Fruit fly (Drosophila melanogaster) Kc167 (cell line): ENCODE results near the gene mbm.

Experiments
- Myc ChIP-seq: fragments of >200 bp; optimal IDR thresholded peaks from 2 replicates; lab custom pipeline; 2017; ENCODE audit warnings: missing external identifiers
- Sin3A ChIP-seq: fragments of >200 bp; optimal IDR thresholded peaks from 2 replicates; lab custom pipeline; 2018; ENCODE audit warnings: missing external identifiers
- h ChIP-seq: fragments of >200 bp; optimal IDR thresholded peaks from 3 replicates; lab custom pipeline; 2018; ENCODE audit warnings: missing external identifiers
- insv ChIP-seq: fragments of >200 bp; optimal IDR thresholded peaks from 3 replicates; lab custom pipeline; 2018; ENCODE audit warnings: missing external identifiers
- psq ChIP-seq: fragments of >200 bp; optimal IDR thresholded peaks from 2 replicates; lab custom pipeline; 2017; ENCODE audit warnings: missing external identifiers
- ttk ChIP-seq: sonication (Bioruptor generic); optimal IDR thresholded peaks from 2 replicates; lab custom pipeline; 2017; ENCODE audit warnings: missing external identifiers

Gene mbm

DNA sequence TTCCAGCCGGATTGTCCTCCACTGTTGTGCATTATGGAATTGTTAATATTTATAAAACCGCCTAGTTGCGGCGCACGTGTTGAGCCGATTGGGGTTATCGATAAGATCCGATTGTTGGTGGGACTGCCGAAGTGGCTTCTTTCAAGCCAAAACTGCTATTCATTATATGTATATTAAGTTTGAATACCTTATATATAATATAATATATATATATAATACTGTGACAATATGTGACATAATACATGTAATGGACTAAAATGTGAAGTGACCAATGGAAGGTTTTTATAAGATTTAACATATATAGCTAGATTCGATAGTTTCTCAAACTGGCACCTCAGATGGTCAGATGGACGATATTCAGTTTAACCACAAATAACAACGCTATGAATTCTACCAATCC, at the start of gene mbm, which contains the start of gene CG11555:
Gene mbm (minus strand): TSS at position 113 of the 400 bp plus-strand sequence.
Gene CG11555 (plus strand): TSS at position 234 of the 400 bp plus-strand sequence.
- TF ChIP-seq ttk (lab: Kevin White, UChicago) (no peak), h (lab: Kevin White, UChicago) (no peak), Myc (lab: Kevin White, UChicago) (no peak), insv (no peak), Sin3A (no peak), psq (lab: Kevin White, UChicago) (no peak)

DNA sequence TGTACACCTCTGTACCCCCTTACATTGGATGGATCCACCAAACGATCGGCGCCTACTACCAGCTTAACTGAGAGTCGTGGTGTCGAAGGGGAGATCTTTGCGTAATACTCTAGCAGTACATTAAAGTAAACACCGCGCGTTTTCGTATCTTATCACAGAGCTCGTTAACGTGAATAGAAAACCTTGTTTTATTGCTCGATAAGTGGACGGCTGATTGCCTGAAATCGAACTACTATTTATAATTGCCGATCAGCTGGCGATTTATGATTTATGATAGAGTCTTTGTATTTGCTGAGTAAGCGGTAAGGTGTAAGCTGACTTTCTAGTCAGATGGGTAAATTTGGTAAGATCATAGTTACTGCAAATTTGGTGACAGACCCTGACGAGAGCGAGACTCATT, 49.4 kb upstream of the mbm start:
- TF ChIP-seq psq (lab: Kevin White, UChicago) (no peak), insv (no peak), ttk (lab: Kevin White, UChicago) (no peak), Sin3A (no peak), Myc (lab: Kevin White, UChicago) (no peak), h (lab: Kevin White, UChicago) (no peak)

DNA sequence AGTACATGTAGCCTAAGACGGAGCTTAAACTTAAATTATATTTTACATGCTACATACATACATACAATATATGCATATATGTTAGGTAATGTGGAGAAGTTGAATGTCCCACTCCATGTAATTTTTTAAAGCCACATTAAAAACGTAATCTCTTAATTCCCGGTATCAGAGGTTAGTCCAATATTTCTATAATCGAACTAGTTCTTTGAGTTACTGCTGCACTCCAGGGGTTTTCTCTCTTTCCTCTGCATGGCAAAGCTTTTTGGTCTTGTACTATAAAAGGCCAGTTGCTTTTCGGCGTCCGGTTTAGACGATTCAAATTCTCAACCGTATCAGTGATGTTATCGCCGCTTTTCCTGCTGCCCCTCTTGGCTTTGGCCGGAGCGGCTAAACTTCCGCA, 48.3 kb upstream of the mbm start, which contains the start of gene CG33127:
Gene CG33127 (plus strand): TSS at position 309 of the 400 bp plus-strand sequence.
- no peak for TF ChIP-seq Myc (lab: Kevin White, UChicago)
- TF ChIP-seq ttk (lab: Kevin White, UChicago), result no peak
- no peak for TF ChIP-seq Sin3A
- TF ChIP-seq insv, result no peak
- no peak for TF ChIP-seq h (lab: Kevin White, UChicago)
- TF ChIP-seq psq (lab: Kevin White, UChicago), result no peak

DNA sequence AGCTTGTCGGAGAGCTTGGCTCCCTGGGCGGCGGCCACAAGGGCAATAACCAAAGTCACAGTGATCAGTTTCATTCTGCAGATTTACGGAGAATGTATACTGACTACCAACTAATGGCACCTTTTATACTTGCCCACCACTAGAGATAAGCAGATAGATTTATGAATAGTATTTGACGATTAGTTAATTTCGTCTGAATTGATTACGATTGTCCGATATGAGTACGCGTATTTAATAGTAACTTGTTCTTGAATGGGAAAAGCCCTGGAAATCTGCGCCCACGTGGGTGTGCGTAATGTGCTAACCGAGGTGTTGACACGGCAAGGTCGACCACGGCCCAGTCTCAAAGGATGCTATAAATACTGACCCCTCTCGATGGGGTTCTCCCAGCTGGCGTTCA, 47.6 kb upstream of the mbm start, which contains the start of gene CG11911:
Gene CG11911 (minus strand): TSS at position 101 of the 400 bp plus-strand sequence.
- TF ChIP-seq Myc (lab: Kevin White, UChicago) (no peak), psq (lab: Kevin White, UChicago) (no peak), ttk (lab: Kevin White, UChicago) (no peak), h (lab: Kevin White, UChicago) (no peak), Sin3A (no peak), insv (no peak)

DNA sequence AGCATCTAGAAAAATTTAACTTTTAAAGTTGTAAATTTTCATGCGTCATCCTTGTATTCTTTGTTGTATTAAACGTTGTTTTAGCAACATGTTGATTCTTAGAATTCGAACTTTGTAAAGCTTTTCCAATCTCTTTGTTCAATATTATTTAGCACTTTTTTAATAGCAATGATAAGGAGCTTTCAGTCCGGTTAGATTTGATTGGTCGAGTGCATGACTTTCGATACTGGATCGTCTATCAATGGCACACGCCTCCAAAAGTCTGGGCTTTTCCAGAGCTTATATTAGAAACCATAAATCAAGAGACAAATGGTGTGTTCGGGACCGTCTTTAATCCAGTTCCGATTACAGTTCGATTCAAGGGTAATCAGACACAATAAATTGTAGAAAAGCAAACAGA, 46.2 kb upstream of the mbm start:
- no peak for TF ChIP-seq insv

DNA sequence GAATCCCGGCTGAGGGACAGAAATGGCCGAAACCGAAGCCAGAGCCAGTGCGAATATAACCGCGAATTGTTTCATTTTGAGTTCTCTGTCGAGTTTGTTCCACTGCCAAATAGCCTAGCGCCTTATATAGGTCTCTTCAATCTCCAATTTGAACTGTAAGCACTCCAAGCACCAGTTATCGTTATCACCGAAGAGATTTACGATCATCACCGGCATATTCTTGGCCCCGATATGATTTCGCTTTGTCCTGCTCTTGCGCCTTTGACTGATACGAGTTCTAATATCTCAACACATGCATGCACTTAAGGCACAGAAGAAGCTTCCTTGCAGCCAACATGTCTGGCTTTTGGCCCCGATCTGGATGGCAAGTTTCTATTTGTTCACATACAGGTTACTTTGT, 45.6 kb upstream of the mbm start, which contains the start of gene CG11912:
Gene CG11912 (minus strand): TSS at position 101 of the 400 bp plus-strand sequence.
- TF ChIP-seq psq (lab: Kevin White, UChicago) (no peak), ttk (lab: Kevin White, UChicago) (no peak), Sin3A (no peak), Myc (lab: Kevin White, UChicago) (no peak), insv (no peak), h (lab: Kevin White, UChicago) (no peak)

DNA sequence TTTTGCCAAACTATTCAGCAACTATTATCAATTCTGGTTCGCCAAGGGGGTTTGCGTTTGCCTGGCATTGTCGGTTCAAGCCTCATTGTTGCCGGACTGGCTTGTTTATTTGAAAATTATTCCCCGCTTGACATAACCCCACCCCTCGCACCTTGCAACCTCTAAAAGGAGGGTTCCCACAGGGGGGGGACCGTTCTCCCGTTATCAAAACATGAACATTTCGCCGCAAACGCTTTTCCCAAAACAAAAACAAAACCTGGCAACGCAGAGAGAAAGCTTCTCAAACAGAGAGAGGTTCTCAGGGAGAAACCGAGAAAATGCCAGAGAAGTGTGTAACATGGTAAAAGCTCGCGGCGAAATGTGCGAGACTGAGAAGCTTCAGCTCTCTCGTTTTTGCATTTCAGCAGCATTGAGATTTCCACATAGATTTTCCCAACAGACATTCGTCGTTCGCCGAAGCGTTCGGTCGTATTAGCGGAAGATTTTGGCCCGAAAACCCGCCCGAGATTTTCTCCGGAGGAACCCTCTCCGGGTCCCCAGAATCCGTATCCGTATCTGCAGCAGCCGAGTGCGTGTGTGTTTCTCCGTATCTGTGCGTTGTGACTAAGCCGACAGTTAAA, 36.4 kb upstream of the mbm start:
- TF ChIP-seq Sin3A, result no peak
- TF ChIP-seq ttk (lab: Kevin White, UChicago), result no peak

DNA sequence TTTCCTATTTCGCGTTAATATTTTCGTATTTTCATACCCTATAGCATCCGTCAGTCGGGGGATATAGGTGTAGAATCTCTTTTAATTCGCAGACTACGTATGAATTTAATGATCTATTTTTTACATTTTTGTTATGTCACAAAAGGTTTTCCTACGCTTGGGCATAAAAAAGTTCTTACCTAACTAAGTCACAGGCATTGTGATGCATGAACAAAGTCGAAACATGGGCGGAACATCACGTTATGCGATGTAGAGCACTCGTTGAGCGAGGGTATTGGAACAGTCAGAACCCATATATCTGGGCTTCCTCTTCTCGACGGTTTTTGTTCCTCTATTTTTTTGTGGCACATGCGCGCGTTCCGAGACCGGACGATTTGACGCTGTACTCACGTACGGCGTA, 35.7 kb upstream of the mbm start:
- no peak for TF ChIP-seq ttk (lab: Kevin White, UChicago)
- no peak for TF ChIP-seq psq (lab: Kevin White, UChicago)
- TF ChIP-seq insv, result no peak
- no peak for TF ChIP-seq h (lab: Kevin White, UChicago)
- no peak for TF ChIP-seq Sin3A
- TF ChIP-seq Myc (lab: Kevin White, UChicago), result no peak

DNA sequence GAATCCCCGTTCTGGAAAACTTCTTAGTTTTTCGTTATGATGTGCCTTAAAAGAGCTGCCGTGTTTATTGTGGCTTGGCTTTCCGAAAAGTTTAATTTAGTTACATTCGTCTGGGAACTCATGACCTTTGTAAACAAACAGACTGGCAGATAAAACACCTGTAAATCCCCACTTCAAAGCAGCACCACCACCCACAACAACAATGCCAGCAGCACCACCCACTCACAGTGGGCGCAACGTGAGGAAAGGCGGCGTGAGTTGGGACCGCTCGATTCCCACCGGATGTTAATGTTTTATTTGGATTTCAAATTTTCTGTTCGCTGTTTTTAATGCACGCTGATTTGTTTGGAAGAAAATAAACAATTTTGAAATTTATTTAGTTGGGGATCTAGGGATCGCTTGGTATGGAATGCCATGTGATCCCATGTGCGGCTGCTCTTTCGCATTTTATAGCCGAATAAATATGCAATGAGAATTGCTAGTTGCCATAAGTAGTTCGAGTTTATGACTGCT, 34.7 kb upstream of the mbm start:
- TF ChIP-seq insv, result no peak
- TF ChIP-seq Myc (lab: Kevin White, UChicago), result no peak
- no peak for TF ChIP-seq h (lab: Kevin White, UChicago)
- no peak for TF ChIP-seq ttk (lab: Kevin White, UChicago)
- TF ChIP-seq Sin3A, result no peak
- no peak for TF ChIP-seq psq (lab: Kevin White, UChicago)

DNA sequence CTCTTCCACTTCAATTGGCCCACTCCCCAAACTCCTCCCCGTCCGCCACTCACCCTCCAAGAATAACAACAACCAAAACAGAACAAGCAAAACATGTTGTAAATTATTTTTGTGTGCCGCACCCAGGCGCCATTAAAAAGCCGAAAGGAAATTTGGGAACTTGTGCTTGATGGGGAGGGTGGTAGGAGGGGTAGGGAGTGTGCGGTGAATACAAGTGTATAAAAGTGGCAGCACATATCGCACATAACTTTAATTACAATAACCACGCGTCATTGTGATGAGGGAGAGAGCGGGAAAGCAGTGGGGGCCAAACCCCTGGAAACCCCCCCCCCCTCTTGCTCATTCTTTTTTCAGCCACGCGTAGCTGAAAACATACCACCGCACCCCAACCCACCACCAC, 33.6 kb upstream of the mbm start:
- TF ChIP-seq insv (no peak), Sin3A (no peak), ttk (lab: Kevin White, UChicago) (no peak), psq (lab: Kevin White, UChicago) (no peak), h (lab: Kevin White, UChicago) (no peak), Myc (lab: Kevin White, UChicago) (no peak)

DNA sequence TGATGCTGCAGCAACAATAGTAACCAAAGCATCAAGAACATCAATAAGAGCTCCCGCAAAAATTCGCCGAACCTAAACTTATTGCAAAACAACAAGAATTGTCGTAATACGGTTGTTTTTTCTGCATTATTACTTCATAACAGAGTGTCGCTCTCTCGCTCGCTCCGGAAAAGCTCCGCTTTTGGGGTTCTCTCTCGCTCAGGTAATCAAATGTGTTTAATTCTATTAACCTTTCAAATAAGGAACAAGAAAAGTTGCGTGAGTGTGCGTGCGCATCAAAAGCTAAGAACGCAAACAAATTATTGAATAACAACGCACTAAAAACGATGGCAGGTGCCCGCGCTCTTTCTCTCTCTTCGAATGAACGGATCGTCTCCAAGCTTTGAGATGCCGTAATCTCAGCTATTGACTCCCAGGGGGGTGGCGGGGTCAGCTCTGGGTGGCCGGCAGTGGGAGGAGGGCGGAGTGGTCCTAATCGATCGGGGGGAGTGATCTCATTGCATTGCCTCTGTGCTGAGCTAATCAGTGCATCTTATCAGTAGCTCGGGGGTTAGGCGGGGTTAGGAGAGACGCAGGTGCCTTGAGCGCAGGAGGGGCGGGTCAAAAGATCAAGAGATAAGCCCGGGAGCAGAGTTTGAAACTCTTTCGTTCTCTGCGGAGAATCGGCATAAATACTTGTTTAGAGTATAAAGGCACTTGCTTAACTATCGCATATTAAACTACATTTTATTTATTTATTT, 32.8 kb upstream of the mbm start:
- TF ChIP-seq Sin3A, result no peak
- no peak for TF ChIP-seq psq (lab: Kevin White, UChicago)
- no peak for TF ChIP-seq h (lab: Kevin White, UChicago)
- no peak for TF ChIP-seq Myc (lab: Kevin White, UChicago)
- no peak for TF ChIP-seq ttk (lab: Kevin White, UChicago)
- TF ChIP-seq insv, result no peak

DNA sequence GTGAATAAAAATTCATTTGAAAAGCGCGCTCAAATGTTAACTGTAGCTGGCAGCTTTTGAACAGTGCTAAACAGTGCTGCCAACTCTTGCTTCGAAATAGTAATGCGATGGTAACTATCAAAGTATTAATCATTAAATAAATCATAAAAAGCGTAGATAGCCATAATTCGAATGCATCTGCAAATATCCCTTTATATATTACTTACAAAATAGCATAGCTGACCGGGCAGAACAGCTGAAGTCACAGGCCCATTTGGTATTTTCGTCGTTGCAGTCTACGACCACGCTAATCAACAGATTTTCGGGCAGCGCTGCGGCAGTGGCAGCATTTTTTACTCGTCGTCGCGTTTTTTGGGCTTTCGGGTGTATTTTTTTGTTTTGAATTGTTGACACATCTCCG, 32.1 kb upstream of the mbm start, which contains the start of gene Plc21C:
Gene Plc21C (plus strand): TSS at position 290 of the 400 bp plus-strand sequence.
- TF ChIP-seq Sin3A (no peak), insv (no peak), ttk (lab: Kevin White, UChicago) (no peak), psq (lab: Kevin White, UChicago) (no peak), h (lab: Kevin White, UChicago) (no peak), Myc (lab: Kevin White, UChicago) (no peak)
